Worm (Caenorhabditis elegans): Measurements from ENCODE around the gene Y54E2A.5.

ce11 chrII:14779851-14780250 lies 22.2 kb upstream of the Y54E2A.5 start:
- TF ChIP-seq pha-2 (tag; optimal IDR thresholded peaks at IDR 0.05) (no peak), dmd-4 (tag; optimal IDR thresholded peaks at IDR 0.05; ENCODE audit: borderline replicate concordance) (no peak), gmeb-2 (tag; optimal IDR thresholded peaks at IDR 0.05) (no peak), ama-1 (optimal IDR thresholded peaks at IDR 0.05) (no peak), rnt-1 (tag; optimal IDR thresholded peaks at IDR 0.05) (no peak), fkh-10 (GFP tag; optimal IDR thresholded peaks at IDR 0.05) (no peak)

Data from whole organism, late embryonic.